Fruit fly (Drosophila melanogaster) whole organism, embryonic: ENCODE results near the gene CG3764.

Experiments
- Bgb ChIP-seq: fragments of 200-800 bp; sonication (Bioruptor generic); IDR thresholded peaks from 2 replicates; pipeline ENCODE4 v1.3.6; 2022; ENCODE audit warnings: missing biosample characterization, missing genetic modification characterization; ENCODE audit not compliant: partially characterized antibody
- CG1024 ChIP-seq: fragments of 200-800 bp; sonication (Bioruptor generic); IDR thresholded peaks from 2 replicates; pipeline ENCODE4 v1.3.6; 2022; ENCODE audit warnings: missing biosample characterization, missing genetic modification characterization
- CG10267 ChIP-seq: fragments of 200-800 bp; sonication (Bioruptor generic); optimal IDR thresholded peaks from 2 replicates; lab custom pipeline; 2018; ENCODE audit warnings: missing biosample characterization, mild to moderate bottlenecking, missing genetic modification characterization, moderate library complexity
- CG10543 ChIP-seq: fragments of 200-800 bp; sonication (Bioruptor generic); optimal IDR thresholded peaks from 3 replicates; lab custom pipeline; 2017; ENCODE audit warnings: missing biosample characterization, mild to moderate bottlenecking, missing genetic modification characterization, moderate library complexity
- CG10654 ChIP-seq: fragments of 200-800 bp; sonication (Bioruptor generic); optimal IDR thresholded peaks from 2 replicates; lab custom pipeline; 2016; ENCODE audit warnings: missing biosample characterization, missing genetic modification characterization
- CG11456 ChIP-seq: fragments of 200-800 bp; sonication (Bioruptor generic); IDR thresholded peaks from 3 replicates; pipeline ENCODE4 v1.3.6; 2022; ENCODE audit warnings: missing biosample characterization, missing genetic modification characterization
- CG13775 ChIP-seq: fragments of 200-800 bp; sonication (Bioruptor generic); optimal IDR thresholded peaks from 3 replicates; lab custom pipeline; 2017; ENCODE audit warnings: missing biosample characterization, mild to moderate bottlenecking, missing genetic modification characterization
- CG14441 ChIP-seq: fragments of 200-800 bp; sonication (Bioruptor generic); IDR thresholded peaks from 2 replicates; pipeline ENCODE4 v1.3.6; 2022; ENCODE audit warnings: missing biosample characterization, missing genetic modification characterization
- CG17359 ChIP-seq: fragments of 200-800 bp; sonication (Bioruptor generic); optimal IDR thresholded peaks from 3 replicates; lab custom pipeline; 2018; ENCODE audit warnings: missing biosample characterization, mild to moderate bottlenecking, missing genetic modification characterization, moderate library complexity
- CG2199 ChIP-seq: fragments of 200-800 bp; sonication (Bioruptor generic); IDR thresholded peaks from 3 replicates; pipeline ENCODE4 v1.3.6; 2022; ENCODE audit warnings: missing biosample characterization, missing genetic modification characterization
- CG30020 ChIP-seq: fragments of 200-800 bp; optimal IDR thresholded peaks from 2 replicates; lab custom pipeline; 2019; ENCODE audit warnings: missing biosample characterization, mild to moderate bottlenecking, missing genetic modification characterization, moderate library complexity
- CG5180 ChIP-seq: fragments of 200-800 bp; sonication (Bioruptor generic); optimal IDR thresholded peaks from 3 replicates; lab custom pipeline; 2017; ENCODE audit warnings: missing biosample characterization, missing genetic modification characterization, mild to moderate bottlenecking, moderate library complexity, missing genetic modification reagents
- CG7271 ChIP-seq: fragments of 200-800 bp; sonication (Bioruptor generic); optimal IDR thresholded peaks from 2 replicates; lab custom pipeline; 2018; ENCODE audit warnings: missing biosample characterization, mild to moderate bottlenecking, missing genetic modification characterization, moderate library complexity
- CG7786 ChIP-seq: fragments of 200-800 bp; sonication (Bioruptor generic); optimal IDR thresholded peaks from 2 replicates; lab custom pipeline; 2016; ENCODE audit warnings: missing biosample characterization, missing genetic modification characterization
- CG9797 ChIP-seq: fragments of 200-800 bp; sonication (Bioruptor generic); optimal IDR thresholded peaks from 3 replicates; lab custom pipeline; 2018; ENCODE audit warnings: missing biosample characterization, mild to moderate bottlenecking, missing genetic modification characterization
- CG9876 ChIP-seq: fragments of 200-800 bp; sonication (Bioruptor generic); optimal IDR thresholded peaks from 2 replicates; lab custom pipeline; 2016; ENCODE audit warnings: missing biosample characterization, missing genetic modification characterization
- CHES-1-like ChIP-seq: fragments of 200-800 bp; sonication (Bioruptor generic); optimal IDR thresholded peaks from 2 replicates; lab custom pipeline; 2016; ENCODE audit warnings: missing biosample characterization, missing genetic modification characterization
- E2f1 ChIP-seq: fragments of 200-800 bp; sonication (Bioruptor generic); IDR thresholded peaks from 2 replicates; pipeline ENCODE4 v1.3.6; 2022; ENCODE audit warnings: missing biosample characterization, missing genetic modification characterization
- Fer1 ChIP-seq: fragments of 200-800 bp; sonication (Bioruptor generic); optimal IDR thresholded peaks from 2 replicates; lab custom pipeline; 2017; ENCODE audit warnings: missing biosample characterization, mild to moderate bottlenecking, missing genetic modification characterization
- HLH54F ChIP-seq: fragments of 200-800 bp; sonication (Bioruptor generic); optimal IDR thresholded peaks from 3 replicates; lab custom pipeline; 2016; ENCODE audit warnings: missing biosample characterization, missing genetic modification characterization
- HLHmδ ChIP-seq: fragments of 200-800 bp; sonication (Bioruptor generic); optimal IDR thresholded peaks from 2 replicates; lab custom pipeline; 2018; ENCODE audit warnings: missing biosample characterization, mild to moderate bottlenecking, missing genetic modification characterization, moderate library complexity
- Meics ChIP-seq: fragments of 200-800 bp; sonication (Bioruptor generic); optimal IDR thresholded peaks from 2 replicates; lab custom pipeline; 2017; ENCODE audit warnings: missing biosample characterization, mild to moderate bottlenecking, missing genetic modification characterization
- Nf-YC ChIP-seq: fragments of 200-800 bp; optimal IDR thresholded peaks from 3 replicates; lab custom pipeline; 2019; ENCODE audit warnings: missing biosample characterization, mild to moderate bottlenecking, missing genetic modification characterization, moderate library complexity
- PHDP ChIP-seq: fragments of 200-800 bp; sonication (Bioruptor generic); optimal IDR thresholded peaks from 3 replicates; lab custom pipeline; 2018; ENCODE audit warnings: missing biosample characterization, mild to moderate bottlenecking, missing genetic modification characterization, moderate library complexity
- Poxn ChIP-seq: fragments of 200-800 bp; sonication (Bioruptor generic); IDR thresholded peaks from 2 replicates; pipeline ENCODE4 v1.3.6; 2022; ENCODE audit warnings: missing biosample characterization, missing genetic modification characterization
- Six4 ChIP-seq: fragments of 200-800 bp; sonication (Bioruptor generic); optimal IDR thresholded peaks from 2 replicates; lab custom pipeline; 2016; ENCODE audit warnings: missing biosample characterization, missing genetic modification characterization
- Trl ChIP-seq, 3 experiments: fragments of >200 bp in 2 of 3; fragments of 200-800 bp in 1 of 3; sonication (Bioruptor generic) in 1 of 3; optimal IDR thresholded peaks; 2 replicates in 1 of 3; 3 replicates in 2 of 3; lab custom pipeline; 2016 to 2017; ENCODE audit warnings: missing biosample characterization in 1 of 3, missing genetic modification characterization in 1 of 3
- bowl ChIP-seq: fragments of 200-800 bp; sonication (Bioruptor generic); IDR thresholded peaks from 2 replicates; pipeline ENCODE4 v1.3.6; 2022; ENCODE audit warnings: missing biosample characterization, missing genetic modification characterization
- chif ChIP-seq, 2 experiments: fragments of 200-800 bp; sonication (Bioruptor generic); optimal IDR thresholded peaks; 3 replicates each; lab custom pipeline; 2016; ENCODE audit warnings: missing biosample characterization in 2 of 2, missing genetic modification characterization in 2 of 2
- crp ChIP-seq, 2 experiments: fragments of 200-800 bp; sonication (Bioruptor generic); optimal IDR thresholded peaks; 2 replicates in 1 of 2; 3 replicates in 1 of 2; lab custom pipeline; 2017; ENCODE audit warnings: missing biosample characterization in 2 of 2, missing genetic modification characterization in 2 of 2, mild to moderate bottlenecking in 1 of 2, moderate library complexity in 1 of 2
- dan ChIP-seq: fragments of 200-800 bp; sonication (Bioruptor generic); IDR thresholded peaks from 2 replicates; pipeline ENCODE4 v1.3.6; 2022; ENCODE audit warnings: missing biosample characterization, missing genetic modification characterization
- danr ChIP-seq: fragments of 200-800 bp; sonication (Bioruptor generic); IDR thresholded peaks from 2 replicates; pipeline ENCODE4 v1.3.6; 2022; ENCODE audit warnings: missing biosample characterization, missing genetic modification characterization
- disco-r ChIP-seq: fragments of 200-800 bp; sonication (Bioruptor generic); optimal IDR thresholded peaks from 2 replicates; lab custom pipeline; 2016; ENCODE audit warnings: missing biosample characterization, missing genetic modification characterization
- fd3F ChIP-seq: fragments of 200-800 bp; sonication (Bioruptor generic); optimal IDR thresholded peaks from 2 replicates; lab custom pipeline; 2018; ENCODE audit warnings: missing biosample characterization, mild to moderate bottlenecking, missing genetic modification characterization, moderate library complexity
- gce ChIP-seq: fragments of 200-800 bp; sonication (Bioruptor generic); IDR thresholded peaks from 3 replicates; pipeline ENCODE4 v1.3.6; 2022; ENCODE audit warnings: missing biosample characterization, missing genetic modification characterization
- hb ChIP-seq: fragments of 200-800 bp; sonication (Bioruptor generic); IDR thresholded peaks from 3 replicates; pipeline ENCODE4 v1.3.6; 2022; ENCODE audit warnings: missing biosample characterization, missing genetic modification characterization; ENCODE audit not compliant: partially characterized antibody
- jing ChIP-seq: fragments of 200-800 bp; sonication (Bioruptor generic); optimal IDR thresholded peaks from 2 replicates; lab custom pipeline; 2018; ENCODE audit warnings: missing biosample characterization, mild to moderate bottlenecking, missing genetic modification characterization
- nerfin-2 ChIP-seq: fragments of 200-800 bp; sonication (Bioruptor generic); IDR thresholded peaks from 2 replicates; pipeline ENCODE4 v1.3.6; 2022; ENCODE audit warnings: missing biosample characterization, missing genetic modification characterization; ENCODE audit not compliant: partially characterized antibody
- pb ChIP-seq: fragments of 200-800 bp; sonication (Bioruptor generic); optimal IDR thresholded peaks from 3 replicates; lab custom pipeline; 2016; ENCODE audit warnings: missing biosample characterization, missing genetic modification characterization
- pzg ChIP-seq: fragments of 200-800 bp; sonication (Bioruptor generic); optimal IDR thresholded peaks from 3 replicates; lab custom pipeline; 2018; ENCODE audit warnings: missing biosample characterization, mild to moderate bottlenecking, missing genetic modification characterization, moderate library complexity
- ro ChIP-seq: fragments of 200-800 bp; sonication (Bioruptor generic); IDR thresholded peaks from 2 replicates; pipeline ENCODE4 v1.3.6; 2022; ENCODE audit warnings: missing biosample characterization, missing genetic modification characterization
- sc ChIP-seq, 3 experiments: fragments of >200 bp in 2 of 3; fragments of 200-800 bp in 1 of 3; sonication (Bioruptor generic) in 1 of 3; optimal IDR thresholded peaks; 2 replicates in 2 of 3; 3 replicates in 1 of 3; lab custom pipeline; 2017; ENCODE audit warnings: mild to moderate bottlenecking in 1 of 3, missing biosample characterization in 1 of 3, missing genetic modification characterization in 1 of 3, missing genetic modification reagents in 1 of 3
- sd ChIP-seq: fragments of 200-800 bp; sonication (Bioruptor generic); optimal IDR thresholded peaks from 3 replicates; lab custom pipeline; 2018; ENCODE audit warnings: missing biosample characterization, mild to moderate bottlenecking, missing genetic modification characterization, moderate library complexity
- slbo ChIP-seq: fragments of 200-800 bp; sonication (Bioruptor generic); IDR thresholded peaks from 2 replicates; pipeline ENCODE4 v1.3.6; 2022; ENCODE audit warnings: missing biosample characterization, missing genetic modification characterization
- sr ChIP-seq: fragments of 200-800 bp; sonication (Bioruptor generic); IDR thresholded peaks from 3 replicates; pipeline ENCODE4 v1.3.6; 2022; ENCODE audit warnings: missing biosample characterization, missing genetic modification characterization
- tap ChIP-seq: fragments of 200-800 bp; optimal IDR thresholded peaks from 3 replicates; lab custom pipeline; 2019; ENCODE audit warnings: missing biosample characterization, mild to moderate bottlenecking, missing genetic modification characterization, moderate library complexity
- tin ChIP-seq: fragments of 200-800 bp; sonication (Bioruptor generic); optimal IDR thresholded peaks from 3 replicates; lab custom pipeline; 2016; ENCODE audit warnings: missing biosample characterization, missing genetic modification characterization
- trh ChIP-seq: fragments of 200-800 bp; sonication (Bioruptor generic); optimal IDR thresholded peaks from 2 replicates; lab custom pipeline; 2016; ENCODE audit warnings: missing biosample characterization, missing genetic modification characterization
- vnd ChIP-seq: fragments of 200-800 bp; sonication (Bioruptor generic); IDR thresholded peaks from 3 replicates; pipeline ENCODE4 v1.3.6; 2022; ENCODE audit warnings: missing biosample characterization, missing genetic modification characterization; ENCODE audit not compliant: partially characterized antibody

CG3764 gene

dm6 chr3L:16969652-16970109 lies 42.7 kb downstream of the CG3764 start, which contains the start of gene Exn (continued):
- TF ChIP-seq CG5180 (GFP tag; lab: Kevin White, UChicago): no peak
- no peak for TF ChIP-seq CG11456
- no peak for TF ChIP-seq nerfin-2 (GFP tag; lab: Robert Waterston, UW)
- no peak for TF ChIP-seq sd
- TF ChIP-seq CG9797 (GFP tag; lab: Kevin White, UChicago): no peak
- TF ChIP-seq HLHmδ (GFP tag; lab: Kevin White, UChicago): no peak
- no peak for TF ChIP-seq PHDP (tag; lab: Kevin White, UChicago)
- TF ChIP-seq tap (tag; lab: Kevin White, UChicago): peak; percentile 23
- TF ChIP-seq sr (GFP tag; lab: Robert Waterston, UW): no peak
- no peak for TF ChIP-seq crp (GFP tag; optimal IDR thresholded peaks at IDR 0.05; lab: Kevin White, UChicago)
- no peak for TF ChIP-seq tin (GFP tag; lab: Kevin White, UChicago)
- no peak for TF ChIP-seq ro (GFP tag; lab: Robert Waterston, UW)
- peak; percentile 56; the same call in 1 of the 3 replicates for TF ChIP-seq CG2199 (GFP tag; lab: Robert Waterston, UW)
- TF ChIP-seq bowl (GFP tag; lab: Robert Waterston, UW): no peak; the same call in 1 of the 2 replicates
- TF ChIP-seq CG1024 (GFP tag; lab: Robert Waterston, UW): no peak; the same call in 1 of the 2 replicates
- TF ChIP-seq CG17359: peak; percentile 12
- TF ChIP-seq Meics: peak; percentile 22
- TF ChIP-seq jing: no peak
- TF ChIP-seq Six4 (GFP tag; lab: Kevin White, UChicago): no peak
- peak; percentile 35; the same call in 1 of the 2 replicates for TF ChIP-seq Bgb (GFP tag; lab: Robert Waterston, UW)
- no peak for TF ChIP-seq sc (optimal IDR thresholded peaks at IDR 0.05; lab: Kevin White, UChicago)
- no peak for TF ChIP-seq sc (GFP tag; optimal IDR thresholded peaks at IDR 0.05; lab: Kevin White, UChicago)
- peak; percentile 45; the same call in 1 of the 3 replicates for TF ChIP-seq gce
- no peak for TF ChIP-seq CG13775 (GFP tag; lab: Kevin White, UChicago)
- TF ChIP-seq vnd (GFP tag; lab: Robert Waterston, UW): 0 out of 3 replicates have a peak, but pooled peaks have one; percentile 34
- TF ChIP-seq CG7786 (GFP tag; lab: Kevin White, UChicago): no peak
- TF ChIP-seq chif (GFP tag; optimal IDR thresholded peaks at IDR 0.05; lab: Kevin White, UChicago): no peak
- no peak for TF ChIP-seq disco-r
- peak; percentile 76 for TF ChIP-seq Fer1 (GFP tag; lab: Kevin White, UChicago)
- no peak for TF ChIP-seq CG14441
- TF ChIP-seq CG9876: no peak
- no peak for TF ChIP-seq CG10267 (tag; lab: Kevin White, UChicago)
- no peak for TF ChIP-seq pzg (GFP tag; lab: Kevin White, UChicago)
- no peak for TF ChIP-seq E2f1
- TF ChIP-seq CG10654: no peak
- TF ChIP-seq dan (GFP tag; lab: Robert Waterston, UW): no peak
- no peak for TF ChIP-seq trh (GFP tag; lab: Kevin White, UChicago)
- no peak for TF ChIP-seq pb
- peak; percentile 85 for TF ChIP-seq CG10543 (GFP tag; lab: Kevin White, UChicago)
- no peak for TF ChIP-seq Nf-YC (tag; lab: Kevin White, UChicago)
- 0 out of 2 replicates have a peak, but pooled peaks have one; percentile 16 for TF ChIP-seq slbo (GFP tag; lab: Robert Waterston, UW)
- TF ChIP-seq hb (GFP tag; lab: Robert Waterston, UW): no peak
- no peak for TF ChIP-seq CHES-1-like (GFP tag; lab: Kevin White, UChicago)
- TF ChIP-seq danr (GFP tag; lab: Robert Waterston, UW): no peak
- TF ChIP-seq HLH54F (GFP tag; lab: Kevin White, UChicago): no peak
- peak; percentile 55 to 74 for TF ChIP-seq Trl (optimal IDR thresholded peaks at IDR 0.05; lab: Kevin White, UChicago)
- TF ChIP-seq Trl (GFP tag; optimal IDR thresholded peaks at IDR 0.05; lab: Kevin White, UChicago): peak; percentile 4
- no peak for TF ChIP-seq Poxn (GFP tag; lab: Robert Waterston, UW)
- TF ChIP-seq fd3F (GFP tag; lab: Kevin White, UChicago): no peak
- no peak for TF ChIP-seq CG30020 (tag; lab: Kevin White, UChicago)
- TF ChIP-seq CG7271 (tag; lab: Kevin White, UChicago): no peak
